Worm (Caenorhabditis elegans) whole organism, L4/young adult: ENCODE results near the gene npr-13.

Experiments
- W03F9.2 ChIP-seq: fragments of 150-350 bp; optimal IDR thresholded peaks from 2 replicates; lab custom pipeline; 2014; ENCODE audit warnings: missing biosample characterization, missing genetic modification characterization
- dao-5 ChIP-seq: sonication (generic microtip); optimal IDR thresholded peaks from 2 replicates; lab custom pipeline; 2016; ENCODE audit warnings: missing genotype, missing genetic modification characterization, moderate library complexity, missing compliant biosample characterization
- him-1 ChIP-seq: sonication (generic microtip); optimal IDR thresholded peaks from 2 replicates; lab custom pipeline; 2016; ENCODE audit warnings: missing genotype, missing genetic modification reagents, missing genetic modification characterization, missing compliant biosample characterization

- TF ChIP-seq him-1 (tag; lab: Kevin White, UChicago) (no peak), dao-5 (tag; lab: Kevin White, UChicago) (no peak), W03F9.2 (tag; lab: Kevin White, UChicago) (no peak)
Observed at ce11 chrV:14854261-14854660, 4.1 kb downstream of the npr-13 start.
